Fruit fly (Drosophila melanogaster) whole organism, embryonic: ENCODE data around the gene CG32437.
A peak's percentile ranks its signal among the peaks of the same experiment; 100 is the strongest.

Source experiments
- Abd-B ChIP-seq: fragments of 200-800 bp; sonication (Bioruptor generic); optimal IDR thresholded peaks from 2 replicates; lab custom pipeline; 2018; ENCODE audit warnings: missing biosample characterization, mild to moderate bottlenecking, missing genetic modification characterization, moderate library complexity
- B-H2 ChIP-seq: fragments of 200-800 bp; sonication (Bioruptor generic); optimal IDR thresholded peaks from 2 replicates; lab custom pipeline; 2018; ENCODE audit warnings: missing biosample characterization, mild to moderate bottlenecking, missing genetic modification characterization
- BtbVII ChIP-seq: fragments of 200-800 bp; sonication (Bioruptor generic); optimal IDR thresholded peaks from 3 replicates; lab custom pipeline; 2017; ENCODE audit warnings: missing biosample characterization, mild to moderate bottlenecking, missing genetic modification characterization
- CG11093 ChIP-seq: fragments of 200-800 bp; sonication (Bioruptor generic); IDR thresholded peaks from 3 replicates; pipeline ENCODE4 v1.3.6; 2022; ENCODE audit warnings: missing biosample characterization, missing genetic modification characterization
- CG12744 ChIP-seq: fragments of 200-800 bp; sonication (Bioruptor generic); optimal IDR thresholded peaks from 2 replicates; lab custom pipeline; 2016; ENCODE audit warnings: missing biosample characterization, missing genetic modification characterization
- CG13424 ChIP-seq: fragments of 200-800 bp; sonication (Bioruptor generic); optimal IDR thresholded peaks from 2 replicates; lab custom pipeline; 2019; ENCODE audit warnings: missing biosample characterization, mild to moderate bottlenecking, missing genetic modification characterization, moderate library complexity
- CG13894 ChIP-seq: fragments of 200-800 bp; sonication (Bioruptor generic); optimal IDR thresholded peaks from 3 replicates; lab custom pipeline; 2018; ENCODE audit warnings: missing biosample characterization, mild to moderate bottlenecking, missing genetic modification characterization, moderate library complexity
- CG14860 ChIP-seq: fragments of 200-800 bp; sonication (Bioruptor generic); IDR thresholded peaks from 3 replicates; pipeline ENCODE4 v1.3.6; 2022; ENCODE audit warnings: missing biosample characterization, missing genetic modification characterization; ENCODE audit not compliant: partially characterized antibody
- CG15011 ChIP-seq: fragments of 200-800 bp; sonication (Bioruptor generic); optimal IDR thresholded peaks from 3 replicates; lab custom pipeline; 2018; ENCODE audit warnings: missing biosample characterization, mild to moderate bottlenecking, missing genetic modification characterization
- CG17385 ChIP-seq: fragments of 200-800 bp; sonication (Bioruptor generic); optimal IDR thresholded peaks from 3 replicates; lab custom pipeline; 2018; ENCODE audit warnings: missing biosample characterization, mild to moderate bottlenecking, missing genetic modification characterization
- CG18476 ChIP-seq: fragments of 200-800 bp; sonication (Bioruptor generic); optimal IDR thresholded peaks from 2 replicates; lab custom pipeline; 2016; ENCODE audit warnings: missing biosample characterization, mild to moderate bottlenecking, missing genetic modification characterization
- CG6689 ChIP-seq: fragments of 200-800 bp; sonication (Bioruptor generic); IDR thresholded peaks from 2 replicates; pipeline ENCODE4 v1.3.6; 2022; ENCODE audit warnings: missing biosample characterization, missing genetic modification characterization
- CG6791 ChIP-seq: fragments of 200-800 bp; sonication (Bioruptor generic); IDR thresholded peaks from 3 replicates; pipeline ENCODE4 v1.3.6; 2022; ENCODE audit warnings: missing biosample characterization, missing genetic modification characterization; ENCODE audit not compliant: partially characterized antibody
- CG7271 ChIP-seq: fragments of 200-800 bp; sonication (Bioruptor generic); optimal IDR thresholded peaks from 2 replicates; lab custom pipeline; 2018; ENCODE audit warnings: missing biosample characterization, mild to moderate bottlenecking, missing genetic modification characterization, moderate library complexity
- D ChIP-seq, 2 experiments: fragments of 200-800 bp in 1 of 2; fragments of >200 bp in 1 of 2; sonication (Bioruptor generic) in 1 of 2; optimal IDR thresholded peaks; 2 replicates in 1 of 2; 3 replicates in 1 of 2; lab custom pipeline; 2017; ENCODE audit warnings: mild to moderate bottlenecking in 1 of 2, missing biosample characterization in 1 of 2, missing genetic modification characterization in 1 of 2, missing genetic modification reagents in 1 of 2
- D19A ChIP-seq: fragments of 200-800 bp; optimal IDR thresholded peaks from 3 replicates; lab custom pipeline; 2019; ENCODE audit warnings: missing biosample characterization, mild to moderate bottlenecking, missing genetic modification characterization, moderate library complexity
- Dbx ChIP-seq: fragments of 200-800 bp; sonication (Bioruptor generic); IDR thresholded peaks from 3 replicates; pipeline ENCODE4 v1.3.6; 2022; ENCODE audit warnings: missing biosample characterization, missing genetic modification characterization
- Dfd ChIP-seq, 2 experiments: fragments of >200 bp; optimal IDR thresholded peaks; 2 replicates each; lab custom pipeline; 2017; ENCODE audit warnings: missing biosample characterization in 2 of 2, missing genetic modification characterization in 2 of 2
- Drgx ChIP-seq: fragments of 200-800 bp; sonication (Bioruptor generic); IDR thresholded peaks from 2 replicates; pipeline ENCODE4 v1.3.6; 2022; ENCODE audit warnings: missing biosample characterization, missing genetic modification characterization
- Fer2 ChIP-seq: fragments of 200-800 bp; sonication (Bioruptor generic); optimal IDR thresholded peaks from 2 replicates; lab custom pipeline; 2018; ENCODE audit warnings: missing biosample characterization, mild to moderate bottlenecking, missing genetic modification characterization, moderate library complexity
- GATAe ChIP-seq: fragments of 200-800 bp; sonication (Bioruptor generic); conservative IDR thresholded peaks from 2 replicates; pipeline ENCODE4 v1.3.6; 2022; ENCODE audit warnings: missing biosample characterization, missing genetic modification characterization
- HLH4C ChIP-seq: fragments of 200-800 bp; sonication (Bioruptor generic); IDR thresholded peaks from 3 replicates; pipeline ENCODE4 v1.3.6; 2022; ENCODE audit warnings: missing biosample characterization, missing genetic modification characterization; ENCODE audit not compliant: partially characterized antibody
- Hr3 ChIP-seq: fragments of 200-800 bp; sonication (Bioruptor generic); optimal IDR thresholded peaks from 3 replicates; lab custom pipeline; 2016; ENCODE audit warnings: missing biosample characterization, missing genetic modification characterization
- Kr ChIP-seq: fragments of 200-800 bp; sonication (Bioruptor generic); optimal IDR thresholded peaks from 2 replicates; lab custom pipeline; 2017; ENCODE audit warnings: missing biosample characterization, mild to moderate bottlenecking, missing genetic modification characterization
- Mad ChIP-seq: fragments of 200-800 bp; sonication (Bioruptor generic); optimal IDR thresholded peaks from 2 replicates; lab custom pipeline; 2016; ENCODE audit warnings: missing biosample characterization, missing genetic modification characterization
- Ptx1 ChIP-seq: fragments of 200-800 bp; sonication (Bioruptor generic); IDR thresholded peaks from 2 replicates; pipeline ENCODE4 v1.3.6; 2022; ENCODE audit warnings: missing biosample characterization, missing genetic modification characterization
- ase ChIP-seq: fragments of 200-800 bp; sonication (Bioruptor generic); IDR thresholded peaks from 3 replicates; pipeline ENCODE4 v1.3.6; 2022; ENCODE audit warnings: missing biosample characterization, missing genetic modification characterization
- caup ChIP-seq: fragments of 200-800 bp; sonication (Bioruptor generic); optimal IDR thresholded peaks from 3 replicates; lab custom pipeline; 2017; ENCODE audit warnings: missing biosample characterization, mild to moderate bottlenecking, missing genetic modification characterization, moderate library complexity; ENCODE audit not compliant: severe bottlenecking
- chinmo ChIP-seq: fragments of 200-800 bp; sonication (Bioruptor generic); IDR thresholded peaks from 4 replicates; pipeline ENCODE4 v1.3.6; 2022; ENCODE audit warnings: missing biosample characterization, missing genetic modification characterization; ENCODE audit not compliant: partially characterized antibody
- crc ChIP-seq: fragments of 200-800 bp; sonication (Bioruptor generic); optimal IDR thresholded peaks from 2 replicates; lab custom pipeline; 2016; ENCODE audit warnings: missing biosample characterization, missing genetic modification characterization
- disco-r ChIP-seq: fragments of 200-800 bp; sonication (Bioruptor generic); optimal IDR thresholded peaks from 2 replicates; lab custom pipeline; 2016; ENCODE audit warnings: missing biosample characterization, missing genetic modification characterization
- ems ChIP-seq: fragments of 200-800 bp; sonication (Bioruptor generic); optimal IDR thresholded peaks from 3 replicates; lab custom pipeline; 2016; ENCODE audit warnings: missing biosample characterization, missing genetic modification characterization
- eve ChIP-seq, 2 experiments: fragments of >200 bp; optimal IDR thresholded peaks; 2 replicates each; lab custom pipeline; 2017; ENCODE audit warnings: missing biosample characterization in 2 of 2, missing genetic modification characterization in 2 of 2
- exex ChIP-seq: fragments of 200-800 bp; sonication (Bioruptor generic); optimal IDR thresholded peaks from 4 replicates; lab custom pipeline; 2018; ENCODE audit warnings: missing biosample characterization, mild to moderate bottlenecking, missing genetic modification characterization, moderate library complexity
- gce ChIP-seq: fragments of 200-800 bp; sonication (Bioruptor generic); IDR thresholded peaks from 3 replicates; pipeline ENCODE4 v1.3.6; 2022; ENCODE audit warnings: missing biosample characterization, missing genetic modification characterization
- ham ChIP-seq: fragments of 200-800 bp; sonication (Bioruptor generic); IDR thresholded peaks from 2 replicates; pipeline ENCODE4 v1.3.6; 2022; ENCODE audit warnings: missing biosample characterization, missing genetic modification characterization
- knrl ChIP-seq: fragments of 200-800 bp; sonication (Bioruptor generic); IDR thresholded peaks from 3 replicates; pipeline ENCODE4 v1.3.6; 2022; ENCODE audit warnings: missing biosample characterization, missing genetic modification characterization; ENCODE audit not compliant: partially characterized antibody
- mirr ChIP-seq: fragments of 200-800 bp; sonication (Bioruptor generic); optimal IDR thresholded peaks from 3 replicates; lab custom pipeline; 2018; ENCODE audit warnings: missing biosample characterization, mild to moderate bottlenecking, missing genetic modification characterization
- oc ChIP-seq: fragments of 200-800 bp; sonication (Bioruptor generic); optimal IDR thresholded peaks from 2 replicates; lab custom pipeline; 2018; ENCODE audit warnings: missing biosample characterization, mild to moderate bottlenecking, missing genetic modification characterization, moderate library complexity
- pfk ChIP-seq: fragments of 200-800 bp; sonication (Bioruptor generic); optimal IDR thresholded peaks from 2 replicates; lab custom pipeline; 2018; ENCODE audit warnings: missing biosample characterization, mild to moderate bottlenecking, missing genetic modification characterization, moderate library complexity
- pnt ChIP-seq: fragments of 200-800 bp; sonication (Bioruptor generic); optimal IDR thresholded peaks from 3 replicates; lab custom pipeline; 2016; ENCODE audit warnings: missing biosample characterization, missing genetic modification characterization
- sim ChIP-seq: fragments of 200-800 bp; sonication (Bioruptor generic); IDR thresholded peaks from 2 replicates; pipeline ENCODE4 v1.3.6; 2022; ENCODE audit warnings: missing biosample characterization, missing genetic modification characterization
- slbo ChIP-seq: fragments of 200-800 bp; sonication (Bioruptor generic); IDR thresholded peaks from 2 replicates; pipeline ENCODE4 v1.3.6; 2022; ENCODE audit warnings: missing biosample characterization, missing genetic modification characterization
- vnd ChIP-seq: fragments of 200-800 bp; sonication (Bioruptor generic); IDR thresholded peaks from 3 replicates; pipeline ENCODE4 v1.3.6; 2022; ENCODE audit warnings: missing biosample characterization, missing genetic modification characterization; ENCODE audit not compliant: partially characterized antibody
- zen2 ChIP-seq: fragments of 200-800 bp; sonication (Bioruptor generic); IDR thresholded peaks from 3 replicates; pipeline ENCODE4 v1.3.6; 2022; ENCODE audit warnings: missing biosample characterization, missing genetic modification characterization; ENCODE audit not compliant: partially characterized antibody

Gene CG32437

dm6 chr3L:21359879-21360278 lies 2.4 kb downstream of the CG32437 start, which contains the start of gene CG32440 (continued):
- TF ChIP-seq disco-r (GFP tag; lab: Kevin White, UChicago) (no peak), crc (no peak), CG13894 (tag; lab: Kevin White, UChicago) (no peak), Fer2 (tag; lab: Kevin White, UChicago) (no peak)

dm6 chr3L:21363926-21364537 lies 6.5 kb downstream of the CG32437 start:
- no peak for TF ChIP-seq slbo
- 0 out of 3 replicates have a peak, but pooled peaks have one; percentile 11 for TF ChIP-seq HLH4C
- peak; percentile 41; the same call in 1 of the 3 replicates for TF ChIP-seq CG11093 (GFP tag; lab: Robert Waterston, UW)
- TF ChIP-seq CG17385 (GFP tag; lab: Kevin White, UChicago), result no peak
- TF ChIP-seq CG6689, result no peak
- 0 out of 3 replicates have a peak, but pooled peaks have one; percentile 7 for TF ChIP-seq ase (GFP tag; lab: Robert Waterston, UW)
- TF ChIP-seq gce, result peak; percentile 7; the same call in 1 of the 3 replicates
- 0 out of 2 replicates have a peak, but pooled peaks have one; percentile 6 for TF ChIP-seq sim (GFP tag; lab: Robert Waterston, UW)
- TF ChIP-seq knrl (GFP tag; lab: Robert Waterston, UW), result no peak
- TF ChIP-seq Drgx (GFP tag; lab: Robert Waterston, UW), result peak; percentile 92
- no peak for TF ChIP-seq ham (GFP tag; lab: Robert Waterston, UW)
- no peak for TF ChIP-seq oc (tag; lab: Kevin White, UChicago)
- no peak for TF ChIP-seq eve (GFP tag; optimal IDR thresholded peaks at IDR 0.05; lab: Kevin White, UChicago)
- TF ChIP-seq Abd-B (GFP tag; lab: Kevin White, UChicago), result no peak
- TF ChIP-seq D (optimal IDR thresholded peaks at IDR 0.05; lab: Kevin White, UChicago), result no peak
- TF ChIP-seq D (GFP tag; optimal IDR thresholded peaks at IDR 0.05; lab: Kevin White, UChicago), result no peak

- TF ChIP-seq BtbVII (no peak), ems (GFP tag; lab: Kevin White, UChicago) (no peak), caup (no peak), CG14860 (GFP tag; lab: Robert Waterston, UW) (0 out of 3 replicates have a peak, but pooled peaks have one; percentile 39), CG13424 (tag; lab: Kevin White, UChicago) (no peak), CG15011 (GFP tag; lab: Kevin White, UChicago) (no peak), Ptx1 (no peak), HLH4C (peak; percentile 64; the same call in 2 of the 3 replicates), slbo (no peak), pfk (GFP tag; lab: Kevin White, UChicago) (no peak), CG18476 (no peak), Kr (no peak), B-H2 (GFP tag; lab: Kevin White, UChicago) (no peak), Hr3 (no peak), exex (tag; lab: Kevin White, UChicago) (no peak), zen2 (GFP tag; lab: Robert Waterston, UW) (no peak), CG7271 (tag; lab: Kevin White, UChicago) (no peak), mirr (GFP tag; lab: Kevin White, UChicago) (no peak), vnd (GFP tag; lab: Robert Waterston, UW) (0 out of 3 replicates have a peak, but pooled peaks have one; percentile 16), chinmo (no peak), D19A (no peak), CG6791 (GFP tag; lab: Robert Waterston, UW) (peak; percentile 50; the same call in 1 of the 3 replicates), Mad (GFP tag; lab: Kevin White, UChicago) (no peak), Dfd (GFP tag; optimal IDR thresholded peaks at IDR 0.05; lab: Kevin White, UChicago) (no peak), Dbx (GFP tag; lab: Robert Waterston, UW) (no peak), CG12744 (GFP tag; lab: Kevin White, UChicago) (no peak), GATAe (GFP tag; lab: Robert Waterston, UW) (no peak), pnt (GFP tag; lab: Kevin White, UChicago) (no peak)
Measured at dm6 chr3L:21371230-21371629, 13.7 kb downstream of the CG32437 start.
